Worm (Caenorhabditis elegans): ENCODE results near the gene aptf-3.

aptf-3 gene

DNA sequence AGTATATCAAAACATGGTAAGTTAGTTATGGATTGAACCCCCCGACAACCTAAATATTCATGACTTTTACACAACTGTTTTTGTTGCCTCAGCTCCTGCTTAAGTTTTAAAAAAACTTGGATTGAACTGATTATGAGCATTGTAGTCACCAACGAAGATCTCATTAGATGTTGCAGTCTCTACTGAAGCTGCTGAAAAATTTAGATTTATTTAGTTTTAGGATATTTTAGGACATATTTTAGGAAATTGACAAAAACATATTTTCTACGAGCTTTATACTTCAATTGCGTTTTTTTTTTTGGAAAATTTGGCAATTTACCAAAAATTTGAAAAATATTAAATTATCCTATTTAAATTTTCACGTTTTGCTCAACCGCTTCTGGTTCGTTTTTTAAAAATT lies 32.0 kb upstream of the aptf-3 start, which contains the start of gene F54C9.14:
TSS of gene F54C9.14 (plus strand) at position 301 of the 400 bp plus-strand sequence.
- TF ChIP-seq nhr-237 (tag; optimal IDR thresholded peaks at IDR 0.05): no peak
- TF ChIP-seq unc-62 (GFP tag; optimal IDR thresholded peaks at IDR 0.05): no peak
- no peak for TF ChIP-seq snpc-4 (tag; optimal IDR thresholded peaks at IDR 0.05)
- TF ChIP-seq bed-3 (GFP tag; optimal IDR thresholded peaks at IDR 0.05): no peak
- TF ChIP-seq ceh-83 (GFP tag; optimal IDR thresholded peaks at IDR 0.05): no peak
- TF ChIP-seq elt-3 (tag; optimal IDR thresholded peaks at IDR 0.05): no peak
- TF ChIP-seq tbx-8 (GFP tag; optimal IDR thresholded peaks at IDR 0.05): no peak
- TF ChIP-seq lin-13 (tag; optimal IDR thresholded peaks at IDR 0.05): no peak
- TF ChIP-seq nhr-12 (tag; optimal IDR thresholded peaks at IDR 0.05): no peak
- no peak for TF ChIP-seq ztf-11 (tag; optimal IDR thresholded peaks at IDR 0.05)
- TF ChIP-seq unc-120 (tag; optimal IDR thresholded peaks at IDR 0.05; ENCODE audit: poor library complexity, severe bottlenecking): no peak
- no peak for TF ChIP-seq sem-2 (GFP tag; optimal IDR thresholded peaks at IDR 0.05)
- no peak for TF ChIP-seq flh-1 (GFP tag; optimal IDR thresholded peaks at IDR 0.05)
- no peak for TF ChIP-seq nhr-76 (tag; optimal IDR thresholded peaks at IDR 0.05)
- no peak for TF ChIP-seq cnd-1 (tag; optimal IDR thresholded peaks at IDR 0.05)
- TF ChIP-seq pha-4 (tag; optimal IDR thresholded peaks at IDR 0.05): no peak
- no peak for TF ChIP-seq hlh-1 (tag; optimal IDR thresholded peaks at IDR 0.05)
- no peak for TF ChIP-seq M03D4.4 (tag; optimal IDR thresholded peaks at IDR 0.05)

DNA sequence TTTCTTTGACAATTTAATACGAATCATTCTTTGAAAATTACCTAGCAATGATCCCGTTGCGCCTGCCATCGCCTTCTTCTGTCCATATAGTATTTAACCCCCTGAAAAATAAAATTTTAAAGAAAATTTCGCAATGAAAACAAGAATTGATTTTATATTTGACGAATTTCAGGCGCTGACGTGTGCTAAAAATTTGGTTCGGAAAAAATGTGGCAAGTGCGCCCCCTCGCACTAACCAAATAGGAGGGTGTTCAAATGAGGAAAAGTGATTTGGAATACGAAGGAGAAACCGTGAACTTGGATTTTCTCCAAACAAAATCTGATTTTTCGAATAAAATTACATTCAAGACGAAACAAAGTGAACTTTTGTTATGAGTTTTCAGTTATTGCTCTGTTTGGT lies 28.0 kb upstream of the aptf-3 start, which contains the start of gene stc-1:
TSS of gene stc-1 (minus strand) at position 101 of the 400 bp plus-strand sequence.
- no peak for TF ChIP-seq ztf-11 (tag; optimal IDR thresholded peaks at IDR 0.05)
- no peak for TF ChIP-seq elt-1 (tag; optimal IDR thresholded peaks at IDR 0.05; ENCODE audit: borderline replicate concordance, insufficient read depth)
- TF ChIP-seq unc-120 (tag; optimal IDR thresholded peaks at IDR 0.05; ENCODE audit: poor library complexity, severe bottlenecking): peak; percentile 28
- peak; percentile 65 for TF ChIP-seq lsy-2 (tag; optimal IDR thresholded peaks at IDR 0.05)
- peak; percentile 10 for TF ChIP-seq mep-1 (tag; optimal IDR thresholded peaks at IDR 0.05)
- TF ChIP-seq ces-1 (GFP tag; optimal IDR thresholded peaks at IDR 0.05): peak; percentile 10

DNA sequence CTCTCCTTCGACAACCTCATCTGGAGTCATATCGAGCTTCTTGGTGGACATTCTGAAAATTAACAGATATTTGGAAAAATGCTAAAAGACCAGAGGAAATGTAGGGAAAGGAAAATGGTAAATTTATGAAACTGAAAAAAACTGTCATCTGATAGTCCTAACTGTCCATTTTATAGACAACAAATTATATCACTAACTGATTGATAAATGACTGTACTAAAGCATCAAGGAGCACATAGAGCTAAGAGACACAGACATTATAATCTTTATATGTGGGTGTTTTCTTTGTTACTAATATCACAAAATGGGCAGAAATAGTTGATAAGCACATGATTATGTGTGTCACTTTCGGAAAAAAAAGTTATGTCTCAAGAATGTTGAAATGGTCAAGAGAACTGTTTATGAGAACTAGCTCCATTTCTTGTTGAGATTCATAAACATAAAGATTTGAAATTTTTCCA lies 27.2 kb upstream of the aptf-3 start, which contains the start of gene F54C9.3:
TSS of gene F54C9.3 (minus strand) at position 51 of the 461 bp plus-strand sequence.
- no peak for TF ChIP-seq ces-1 (GFP tag; optimal IDR thresholded peaks at IDR 0.05)
- no peak for TF ChIP-seq snpc-4 (tag; optimal IDR thresholded peaks at IDR 0.05)
- TF ChIP-seq unc-120 (tag; optimal IDR thresholded peaks at IDR 0.05; ENCODE audit: poor library complexity, severe bottlenecking): no peak
- TF ChIP-seq mep-1 (tag; optimal IDR thresholded peaks at IDR 0.05): no peak
- TF ChIP-seq blmp-1 (tag; optimal IDR thresholded peaks at IDR 0.05): no peak
- no peak for TF ChIP-seq pha-4 (tag; optimal IDR thresholded peaks at IDR 0.05)
- TF ChIP-seq ceh-39 (tag; optimal IDR thresholded peaks at IDR 0.05): no peak
- no peak for TF ChIP-seq unc-39 (tag; optimal IDR thresholded peaks at IDR 0.05)
- no peak for TF ChIP-seq ceh-43 (GFP tag; optimal IDR thresholded peaks at IDR 0.05)
- no peak for TF ChIP-seq sptf-1 (tag; optimal IDR thresholded peaks at IDR 0.05)
- no peak for TF ChIP-seq nhr-237 (tag; optimal IDR thresholded peaks at IDR 0.05)
- no peak for TF ChIP-seq ham-2 (GFP tag; optimal IDR thresholded peaks at IDR 0.05)
- TF ChIP-seq tbx-8 (GFP tag; optimal IDR thresholded peaks at IDR 0.05): no peak
- no peak for TF ChIP-seq ztf-11 (tag; optimal IDR thresholded peaks at IDR 0.05)
- TF ChIP-seq nhr-12 (tag; optimal IDR thresholded peaks at IDR 0.05): no peak
- TF ChIP-seq flh-1 (GFP tag; optimal IDR thresholded peaks at IDR 0.05): no peak
- TF ChIP-seq unc-62 (GFP tag; optimal IDR thresholded peaks at IDR 0.05): no peak

DNA sequence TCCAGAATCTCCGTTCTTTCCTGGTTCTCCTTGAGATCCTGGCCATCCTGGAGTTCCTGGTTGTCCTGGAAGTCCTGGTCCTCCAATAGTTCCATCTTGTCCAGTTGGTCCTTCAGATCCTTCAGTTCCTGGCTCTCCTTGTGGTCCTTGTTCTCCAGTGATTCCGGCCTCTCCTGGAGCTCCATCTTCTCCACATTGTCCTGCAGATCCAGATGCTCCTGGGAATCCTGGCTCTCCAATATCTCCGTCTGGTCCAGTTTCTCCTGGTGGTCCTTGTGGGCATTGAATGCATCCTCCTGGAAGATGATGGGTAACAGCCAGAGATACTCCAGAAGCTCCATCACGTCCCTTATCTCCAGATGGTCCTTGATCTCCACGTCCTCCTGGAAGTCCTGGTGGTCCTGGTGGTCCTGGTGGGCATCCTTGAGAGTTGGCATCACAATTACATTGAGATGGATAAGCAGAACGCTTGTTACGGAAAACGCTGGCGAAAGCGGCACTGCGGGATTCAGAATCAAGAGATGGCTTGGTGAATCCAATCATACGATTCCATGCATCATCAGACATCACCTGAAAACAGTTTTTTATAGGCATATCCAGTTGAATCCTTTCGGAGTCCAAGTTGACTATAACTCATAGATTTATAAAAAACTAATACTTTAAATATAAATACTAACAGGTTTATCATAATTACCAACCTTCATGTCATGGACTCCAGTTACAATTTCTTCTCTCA lies 25.6 kb upstream of the aptf-3 start:
- no peak for TF ChIP-seq elt-1 (tag; optimal IDR thresholded peaks at IDR 0.05; ENCODE audit: borderline replicate concordance, insufficient read depth)
- no peak for TF ChIP-seq nhr-237 (tag; optimal IDR thresholded peaks at IDR 0.05)
- no peak for TF ChIP-seq lin-13 (tag; optimal IDR thresholded peaks at IDR 0.05)
- TF ChIP-seq nhr-28 (tag; optimal IDR thresholded peaks at IDR 0.05): no peak
- no peak for TF ChIP-seq mep-1 (tag; optimal IDR thresholded peaks at IDR 0.05)
- no peak for TF ChIP-seq unc-62 (GFP tag; optimal IDR thresholded peaks at IDR 0.05)
- no peak for TF ChIP-seq tbx-8 (GFP tag; optimal IDR thresholded peaks at IDR 0.05)
- no peak for TF ChIP-seq ceh-83 (GFP tag; optimal IDR thresholded peaks at IDR 0.05)
- no peak for TF ChIP-seq hlh-1 (tag; optimal IDR thresholded peaks at IDR 0.05)
- no peak for TF ChIP-seq nhr-76 (tag; optimal IDR thresholded peaks at IDR 0.05)
